Worm (Caenorhabditis elegans) whole organism, L4 larva: ENCODE results near the gene clec-166.

ENCODE experiments used
- ama-1 ChIP-seq: fragments of 150-350 bp; optimal IDR thresholded peaks from 2 replicates; lab custom pipeline; 2014; ENCODE audit warnings: inconsistent platforms, mixed read lengths
- attf-4 ChIP-seq: sonication (generic microtip); optimal IDR thresholded peaks from 3 replicates; lab custom pipeline; 2017; ENCODE audit warnings: missing biosample characterization, missing genetic modification characterization
- lin-13 ChIP-seq: fragments of 150-350 bp; optimal IDR thresholded peaks from 2 replicates; lab custom pipeline; 2014; ENCODE audit warnings: missing biosample characterization, missing genetic modification reagents, missing genetic modification characterization
- nhr-11 ChIP-seq: fragments of 150-350 bp; optimal IDR thresholded peaks from 2 replicates; lab custom pipeline; 2014; ENCODE audit warnings: missing biosample characterization, missing genetic modification characterization
- unc-39 ChIP-seq: sonication (generic microtip); optimal IDR thresholded peaks from 2 replicates; lab custom pipeline; 2017; ENCODE audit warnings: missing biosample characterization, missing genetic modification characterization
- zag-1 ChIP-seq: fragments of 150-350 bp; optimal IDR thresholded peaks from 2 replicates; lab custom pipeline; 2014; ENCODE audit warnings: missing biosample characterization, missing genetic modification characterization

- TF ChIP-seq zag-1 (tag; lab: Kevin White, UChicago), result no peak
- no peak for TF ChIP-seq ama-1 (lab: Kevin White, UChicago)
- no peak for TF ChIP-seq unc-39 (tag; lab: Kevin White, UChicago)
- TF ChIP-seq nhr-11 (tag; lab: Kevin White, UChicago), result no peak
- no peak for TF ChIP-seq attf-4 (tag; lab: Kevin White, UChicago)
- TF ChIP-seq lin-13 (GFP tag; lab: Kevin White, UChicago), result no peak
Measured at ce11 chrIV:1239686-1240085, 11.5 kb downstream of the clec-166 start, which contains the start of gene F38A1.8.
